Fruit fly (Drosophila melanogaster) whole organism, adult: ENCODE data around the gene Sec23.
A peak's percentile ranks its signal among the peaks of the same experiment; 100 is the strongest.

Source experiments
- CG11617 ChIP-seq: fragments of 200-800 bp; sonication (Bioruptor generic); optimal IDR thresholded peaks from 2 replicates; lab custom pipeline; 2017; ENCODE audit warnings: mild to moderate bottlenecking, missing biosample characterization, missing genetic modification reagents, missing genetic modification characterization
- CG12768 ChIP-seq: fragments of 200-800 bp; sonication (Bioruptor generic); optimal IDR thresholded peaks from 2 replicates; lab custom pipeline; 2017; ENCODE audit warnings: missing biosample characterization, missing genetic modification characterization, mild to moderate bottlenecking, moderate library complexity, missing genetic modification reagents
- CG14711 ChIP-seq: fragments of 200-800 bp; sonication (Bioruptor generic); optimal IDR thresholded peaks from 2 replicates; lab custom pipeline; 2018; ENCODE audit warnings: missing biosample characterization, mild to moderate bottlenecking, missing genetic modification characterization, moderate library complexity
- CG1620 ChIP-seq: fragments of 200-800 bp; sonication (Bioruptor generic); optimal IDR thresholded peaks from 2 replicates; lab custom pipeline; 2016; ENCODE audit warnings: missing biosample characterization, missing genetic modification characterization
- CG33017 ChIP-seq: fragments of 200-800 bp; sonication (Bioruptor generic); optimal IDR thresholded peaks from 2 replicates; lab custom pipeline; 2018; ENCODE audit warnings: missing biosample characterization, mild to moderate bottlenecking, missing genetic modification characterization, moderate library complexity
- CG5204 ChIP-seq: fragments of 200-800 bp; sonication (Bioruptor generic); optimal IDR thresholded peaks from 2 replicates; lab custom pipeline; 2016; ENCODE audit warnings: missing biosample characterization, missing genetic modification characterization
- CG7045 ChIP-seq: fragments of 200-800 bp; sonication (Bioruptor generic); optimal IDR thresholded peaks from 2 replicates; lab custom pipeline; 2017; ENCODE audit warnings: missing biosample characterization, mild to moderate bottlenecking, missing genetic modification characterization
- CG7101 ChIP-seq: fragments of 200-800 bp; sonication (Bioruptor generic); optimal IDR thresholded peaks from 2 replicates; lab custom pipeline; 2018; ENCODE audit warnings: missing biosample characterization, mild to moderate bottlenecking, missing genetic modification characterization, moderate library complexity
- Clk ChIP-seq: fragments of 200-800 bp; sonication (Bioruptor generic); optimal IDR thresholded peaks from 2 replicates; lab custom pipeline; 2017; ENCODE audit warnings: missing biosample characterization, missing genetic modification characterization
- Crg-1 ChIP-seq: fragments of 200-800 bp; sonication (Bioruptor generic); optimal IDR thresholded peaks from 2 replicates; lab custom pipeline; 2016; ENCODE audit warnings: missing biosample characterization, missing genetic modification characterization
- Hr96 ChIP-seq: fragments of 200-800 bp; sonication (Bioruptor generic); optimal IDR thresholded peaks from 2 replicates; lab custom pipeline; 2016; ENCODE audit warnings: missing biosample characterization, missing genetic modification characterization
- Mnt ChIP-seq: fragments of 200-800 bp; sonication (Bioruptor generic); optimal IDR thresholded peaks from 2 replicates; lab custom pipeline; 2016; ENCODE audit warnings: missing biosample characterization, mild to moderate bottlenecking, missing genetic modification characterization
- bab1 ChIP-seq: fragments of 200-800 bp; sonication (Bioruptor generic); optimal IDR thresholded peaks from 3 replicates; lab custom pipeline; 2019; ENCODE audit warnings: missing biosample characterization, mild to moderate bottlenecking, missing genetic modification characterization, moderate library complexity
- cic ChIP-seq: fragments of 200-800 bp; sonication (Bioruptor generic); optimal IDR thresholded peaks from 2 replicates; lab custom pipeline; 2017; ENCODE audit warnings: missing biosample characterization, mild to moderate bottlenecking, missing genetic modification characterization, moderate library complexity
- cnc ChIP-seq, 2 experiments: fragments of >200 bp; optimal IDR thresholded peaks; 2 replicates each; lab custom pipeline; 2017
- kay ChIP-seq: fragments of 200-800 bp; sonication (Bioruptor generic); peaks from one replicate; lab custom pipeline; 2016; ENCODE audit warnings: missing biosample characterization, missing genetic modification characterization, borderline replicate concordance
- ovo ChIP-seq: fragments of 200-800 bp; sonication (Bioruptor generic); optimal IDR thresholded peaks from 2 replicates; lab custom pipeline; 2016; ENCODE audit warnings: missing biosample characterization, missing genetic modification characterization
- pad ChIP-seq: fragments of 200-800 bp; sonication (Bioruptor generic); optimal IDR thresholded peaks from 3 replicates; lab custom pipeline; 2017; ENCODE audit warnings: missing biosample characterization, missing genetic modification characterization, mild to moderate bottlenecking, moderate library complexity, missing genetic modification reagents
- tj ChIP-seq: fragments of 200-800 bp; sonication (Bioruptor generic); optimal IDR thresholded peaks from 3 replicates; lab custom pipeline; 2017; ENCODE audit warnings: missing biosample characterization, mild to moderate bottlenecking, missing genetic modification characterization, moderate library complexity
- toe ChIP-seq: fragments of 200-800 bp; sonication (Bioruptor generic); optimal IDR thresholded peaks from 2 replicates; lab custom pipeline; 2016; ENCODE audit warnings: missing biosample characterization, missing genetic modification characterization

The Sec23 gene

DNA sequence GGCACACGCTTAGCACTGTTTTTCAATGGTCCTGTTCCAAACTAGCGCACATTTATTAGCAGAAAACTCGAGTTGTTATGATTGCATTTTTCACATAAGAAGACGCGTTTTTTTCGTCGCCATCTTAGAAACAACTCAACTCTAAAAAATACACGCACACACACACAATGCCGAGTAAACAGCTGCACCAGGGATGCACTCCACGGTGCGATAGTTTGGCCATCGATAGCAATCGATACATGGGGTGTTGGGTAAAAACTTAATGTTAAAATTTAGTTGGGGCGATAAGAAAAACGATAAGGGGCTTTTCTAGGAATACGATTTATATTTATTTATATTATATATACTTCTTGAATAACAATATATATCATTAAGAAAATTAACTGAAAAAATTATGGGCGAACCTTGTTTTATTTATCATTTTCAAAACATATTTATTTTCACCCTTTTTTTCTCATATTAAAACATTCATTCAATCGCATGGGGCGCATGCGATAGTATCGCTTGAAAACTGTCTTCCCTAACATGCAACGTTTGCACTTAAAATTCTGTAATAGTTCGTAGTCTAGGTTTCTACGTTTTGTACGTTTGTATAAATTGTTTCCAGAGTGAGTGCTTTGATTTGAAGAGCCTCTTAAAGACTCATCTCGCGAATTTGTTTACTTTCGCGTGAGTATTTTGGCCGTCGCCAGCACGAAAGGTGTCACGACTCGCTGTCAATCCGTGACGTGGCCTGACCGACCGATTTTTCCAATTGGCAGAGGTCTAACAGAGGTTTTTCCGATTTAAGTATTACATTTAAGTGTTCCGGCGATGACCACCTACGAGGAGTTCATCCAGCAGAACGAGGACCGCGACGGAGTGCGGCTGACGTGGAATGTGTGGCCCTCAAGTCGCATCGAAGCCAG is at the start of gene Sec23, which contains the start of gene MTA1-like:
Gene Sec23, plus strand, starts transcription at position 497 of the 908 bp plus-strand sequence.
Gene MTA1-like, minus strand, starts transcription at position 170 of the 908 bp plus-strand sequence.
- TF ChIP-seq cnc (optimal IDR thresholded peaks at IDR 0.05; lab: Kevin White, UChicago), result no peak
- peak; percentile 37 for TF ChIP-seq Clk (GFP tag; lab: Kevin White, UChicago)
- no peak for TF ChIP-seq CG5204 (GFP tag; lab: Kevin White, UChicago)
- TF ChIP-seq CG12768, result peak; percentile 39
- TF ChIP-seq CG14711 (tag; lab: Kevin White, UChicago), result peak; percentile 60
- peak; percentile 54 for TF ChIP-seq CG33017
- peak; percentile 56 for TF ChIP-seq ovo (GFP tag; lab: Kevin White, UChicago)
- TF ChIP-seq CG1620 (GFP tag; lab: Kevin White, UChicago), result peak; percentile 72
- peak; percentile 61 for TF ChIP-seq toe (GFP tag; lab: Kevin White, UChicago)
- peak; percentile 29 for TF ChIP-seq CG7045 (GFP tag; lab: Kevin White, UChicago)
- peak; percentile 75 for TF ChIP-seq CG7101
- peak; percentile 96 for TF ChIP-seq tj
- TF ChIP-seq bab1 (GFP tag; lab: Kevin White, UChicago), result peak; percentile 42
- TF ChIP-seq pad, result peak; percentile 56
- TF ChIP-seq kay, result no peak
- peak; percentile 26 for TF ChIP-seq Mnt
- TF ChIP-seq Crg-1 (GFP tag; lab: Kevin White, UChicago), result peak; percentile 60
- peak; percentile 60 for TF ChIP-seq Hr96 (GFP tag; lab: Kevin White, UChicago)
- peak; percentile 33 for TF ChIP-seq cic (GFP tag; lab: Kevin White, UChicago)
- peak; percentile 86 for TF ChIP-seq CG11617 (GFP tag; lab: Kevin White, UChicago)

DNA sequence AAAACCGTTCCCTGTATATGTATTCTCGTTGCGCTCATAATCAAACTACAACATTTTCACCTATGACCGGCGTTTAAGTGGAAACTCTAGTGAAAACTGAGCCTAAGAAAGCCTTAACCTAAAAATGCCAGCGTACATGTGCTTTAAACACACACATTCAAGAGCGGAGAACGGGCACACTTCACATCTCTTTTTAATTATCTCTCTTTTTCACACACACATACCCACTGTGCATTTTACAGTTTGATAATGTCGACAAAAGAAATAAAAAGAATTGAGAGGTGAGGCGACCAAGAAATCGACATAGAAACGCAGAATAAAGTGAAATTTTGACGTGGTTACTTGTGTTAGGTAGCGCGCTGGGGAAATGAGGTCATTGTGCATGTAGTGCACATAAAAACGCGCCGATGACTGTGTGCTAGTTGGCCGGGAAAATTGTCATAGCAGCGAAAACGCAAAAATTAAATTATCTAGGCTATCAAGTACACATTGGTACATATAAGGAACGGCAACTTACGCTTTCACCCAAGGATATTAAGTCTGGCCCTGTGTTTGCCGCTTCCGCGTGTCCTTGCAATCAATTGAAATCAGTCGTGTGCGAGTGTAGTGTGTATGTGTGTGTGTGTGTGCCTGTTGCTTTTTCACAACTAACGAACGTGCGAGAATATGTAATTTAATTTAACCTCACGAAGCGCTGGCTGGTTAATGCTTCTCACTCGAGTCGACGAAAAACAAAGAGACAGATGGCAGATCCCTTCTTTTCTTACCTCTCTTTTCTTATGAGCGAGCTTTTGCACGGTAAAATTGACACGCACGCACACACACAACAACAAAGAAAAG is 49.1 kb upstream of the Sec23 start:
- TF ChIP-seq CG7101 (no peak), Mnt (peak; percentile 97), CG12768 (no peak), CG1620 (GFP tag; lab: Kevin White, UChicago) (no peak), ovo (GFP tag; lab: Kevin White, UChicago) (peak; percentile 4), toe (GFP tag; lab: Kevin White, UChicago) (no peak), Clk (GFP tag; lab: Kevin White, UChicago) (no peak), CG11617 (GFP tag; lab: Kevin White, UChicago) (no peak), cic (GFP tag; lab: Kevin White, UChicago) (peak; percentile 45), cnc (optimal IDR thresholded peaks at IDR 0.05; lab: Kevin White, UChicago) (no peak), CG14711 (tag; lab: Kevin White, UChicago) (peak; percentile 36), tj (peak; percentile 8)

DNA sequence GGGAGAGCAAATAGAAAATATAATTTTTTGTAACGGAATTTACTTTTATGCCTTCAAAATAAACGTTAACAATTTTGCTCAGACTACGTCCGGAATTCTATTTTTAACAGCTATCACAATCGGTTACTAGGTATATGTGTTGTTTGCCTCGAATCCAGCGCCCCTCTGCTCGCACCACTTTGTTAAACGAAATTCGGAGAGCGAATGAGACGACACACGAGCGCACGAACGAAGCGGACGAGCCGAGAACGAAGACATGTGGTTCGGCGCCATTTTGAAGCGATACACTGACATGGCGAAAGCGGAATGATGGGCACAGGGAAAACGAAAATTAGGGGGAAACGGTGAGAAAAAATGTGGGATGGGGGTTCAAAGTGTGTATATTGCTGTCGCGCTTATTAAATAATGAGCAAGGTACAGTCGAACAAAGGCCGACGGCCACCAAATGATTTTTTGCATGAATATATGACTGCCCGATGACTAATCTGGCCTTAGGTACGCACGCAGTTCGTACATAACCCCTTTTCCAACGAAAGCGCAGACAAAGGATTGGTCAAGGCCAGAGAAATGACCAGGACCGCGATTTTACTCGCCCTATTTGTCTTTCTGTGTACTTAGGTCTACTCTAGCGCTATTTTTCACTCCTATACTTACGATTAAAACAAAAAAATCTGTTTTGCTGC is 48.4 kb upstream of the Sec23 start:
- peak; percentile 67 for TF ChIP-seq tj
- TF ChIP-seq kay, result peak; percentile 97
- peak; percentile 63 to 95 for TF ChIP-seq cnc (optimal IDR thresholded peaks at IDR 0.05; lab: Kevin White, UChicago)
- TF ChIP-seq Hr96 (GFP tag; lab: Kevin White, UChicago), result no peak
- TF ChIP-seq Mnt, result peak; percentile 96
- TF ChIP-seq pad, result peak; percentile 67
- TF ChIP-seq CG5204 (GFP tag; lab: Kevin White, UChicago), result no peak
- peak; percentile 76 for TF ChIP-seq ovo (GFP tag; lab: Kevin White, UChicago)
- TF ChIP-seq Clk (GFP tag; lab: Kevin White, UChicago), result no peak
- TF ChIP-seq CG7101, result peak; percentile 69
- peak; percentile 49 for TF ChIP-seq bab1 (GFP tag; lab: Kevin White, UChicago)
- TF ChIP-seq CG7045 (GFP tag; lab: Kevin White, UChicago), result peak; percentile 66
- TF ChIP-seq CG14711 (tag; lab: Kevin White, UChicago), result no peak
- TF ChIP-seq cic (GFP tag; lab: Kevin White, UChicago), result peak; percentile 87
- TF ChIP-seq CG1620 (GFP tag; lab: Kevin White, UChicago), result peak; percentile 32
- TF ChIP-seq CG12768, result peak; percentile 87
- TF ChIP-seq CG33017, result peak; percentile 74
- TF ChIP-seq toe (GFP tag; lab: Kevin White, UChicago), result no peak
- peak; percentile 65 for TF ChIP-seq CG11617 (GFP tag; lab: Kevin White, UChicago)
- no peak for TF ChIP-seq Crg-1 (GFP tag; lab: Kevin White, UChicago)

DNA sequence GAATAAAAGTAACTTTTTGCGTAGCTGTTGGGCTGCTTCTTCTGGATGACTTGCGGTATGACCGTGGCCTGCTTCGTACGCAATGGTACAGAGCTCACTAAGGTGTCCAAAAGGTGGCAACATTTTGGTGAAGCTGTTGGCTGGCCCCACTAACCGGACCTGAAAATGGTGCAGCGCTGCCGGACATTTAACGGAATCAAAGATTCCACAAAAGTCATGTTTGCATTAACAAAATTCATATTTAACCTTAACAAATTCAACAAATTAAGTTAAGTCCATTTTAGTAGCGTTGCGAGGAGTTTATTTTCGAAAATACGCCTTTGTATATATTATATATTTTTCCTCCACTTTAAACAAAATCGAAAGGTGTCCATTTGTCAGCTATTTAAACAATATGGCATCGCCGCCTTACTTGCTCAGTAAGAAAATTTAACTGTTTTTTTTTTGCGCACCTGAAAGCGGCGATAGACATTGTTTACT is 47.8 kb upstream of the Sec23 start, which contains the start of the genes kra and SecS:
Gene kra, minus strand, starts transcription at position 93 of the 480 bp plus-strand sequence.
Gene SecS, plus strand, starts transcription at position 390 of the 480 bp plus-strand sequence.
- TF ChIP-seq CG7045 (GFP tag; lab: Kevin White, UChicago) (peak; percentile 9), CG5204 (GFP tag; lab: Kevin White, UChicago) (no peak), CG11617 (GFP tag; lab: Kevin White, UChicago) (peak; percentile 81), CG7101 (peak; percentile 70), kay (peak; percentile 94), CG33017 (peak; percentile 41), CG1620 (GFP tag; lab: Kevin White, UChicago) (peak; percentile 80), Clk (GFP tag; lab: Kevin White, UChicago) (peak; percentile 25), Crg-1 (GFP tag; lab: Kevin White, UChicago) (peak; percentile 76), toe (GFP tag; lab: Kevin White, UChicago) (no peak), ovo (GFP tag; lab: Kevin White, UChicago) (peak; percentile 69), cnc (optimal IDR thresholded peaks at IDR 0.05; lab: Kevin White, UChicago) (no peak), bab1 (GFP tag; lab: Kevin White, UChicago) (peak; percentile 46), CG12768 (peak; percentile 14), cic (GFP tag; lab: Kevin White, UChicago) (no peak), Mnt (no peak), CG14711 (tag; lab: Kevin White, UChicago) (peak; percentile 60)
